Worm (Caenorhabditis elegans) whole organism, L1 larva: Measurements from ENCODE around the gene famh-161.

ENCODE experiments used
- F16B12.6 ChIP-seq: fragments of 150-350 bp; optimal IDR thresholded peaks from 2 replicates; lab custom pipeline; 2014; ENCODE audit warnings: missing biosample characterization, missing genetic modification characterization
- aha-1 ChIP-seq: fragments of 150-350 bp; optimal IDR thresholded peaks from 2 replicates; lab custom pipeline; 2014; ENCODE audit warnings: missing biosample characterization, missing genetic modification characterization
- aly-2 ChIP-seq: fragments of 150-350 bp; optimal IDR thresholded peaks from 2 replicates; lab custom pipeline; 2014; ENCODE audit warnings: missing biosample characterization, missing genetic modification characterization
- ceh-82 ChIP-seq, 3 experiments: fragments of 150-350 bp in 1 of 3; sonication (generic microtip) in 2 of 3; optimal IDR thresholded peaks; 2 replicates each; lab custom pipeline; 2014 to 2017; ENCODE audit warnings: missing biosample characterization in 3 of 3, missing genetic modification characterization in 3 of 3
- ceh-90 ChIP-seq: sonication (generic microtip); optimal IDR thresholded peaks from 2 replicates; lab custom pipeline; 2016; ENCODE audit warnings: missing genetic modification characterization, missing compliant biosample characterization
- ces-1 ChIP-seq: fragments of 150-350 bp; optimal IDR thresholded peaks from 2 replicates; lab custom pipeline; 2014; ENCODE audit warnings: missing biosample characterization, missing genetic modification reagents, missing genetic modification characterization
- dpl-1 ChIP-seq, 3 experiments: fragments of 150-350 bp in 2 of 3; sonication (generic microtip) in 1 of 3; optimal IDR thresholded peaks; 2 replicates each; lab custom pipeline; 2014 to 2017; ENCODE audit warnings: missing biosample characterization in 3 of 3, missing genetic modification characterization in 3 of 3, missing genetic modification reagents in 3 of 3
- efl-1 ChIP-seq, 4 experiments: fragments of 150-350 bp; optimal IDR thresholded peaks in 3 of 4; peaks in 1 of 4; 1 replicate in 1 of 4; 2 replicates in 3 of 4; lab custom pipeline; 2014; ENCODE audit warnings: missing biosample characterization in 2 of 4, missing genetic modification characterization in 2 of 4, missing genetic modification reagents in 2 of 4
- egl-13 ChIP-seq: sonication (generic microtip); optimal IDR thresholded peaks from 2 replicates; lab custom pipeline; 2016; ENCODE audit warnings: missing genotype, missing genetic modification reagents, missing genetic modification characterization, missing compliant biosample characterization
- egl-27 ChIP-seq, 2 experiments: fragments of 150-350 bp in 1 of 2; sonication (generic microtip); optimal IDR thresholded peaks; 3 replicates each; lab custom pipeline; 2017 to 2018; ENCODE audit warnings: missing biosample characterization in 2 of 2, missing genetic modification characterization in 2 of 2, missing genetic modification reagents in 2 of 2
- elt-2 ChIP-seq: sonication (generic microtip); optimal IDR thresholded peaks from 2 replicates; lab custom pipeline; 2016; ENCODE audit warnings: missing genetic modification characterization, mild to moderate bottlenecking, inconsistent platforms, missing compliant biosample characterization, missing genetic modification reagents
- fkh-8 ChIP-seq: sonication (generic microtip); optimal IDR thresholded peaks from 2 replicates; lab custom pipeline; 2016; ENCODE audit warnings: mild to moderate bottlenecking, missing genetic modification characterization, missing compliant biosample characterization
- grh-1 ChIP-seq: fragments of 200-800 bp; sonication (Bioruptor generic); IDR thresholded peaks from 2 replicates; pipeline ENCODE4 v1.3.6; 2022; ENCODE audit warnings: missing genetic modification reagents, missing genetic modification characterization, missing compliant biosample characterization
- hpl-2 ChIP-seq: fragments of 150-350 bp; optimal IDR thresholded peaks from 2 replicates; lab custom pipeline; 2014; ENCODE audit warnings: missing biosample characterization, missing genetic modification reagents, missing genetic modification characterization
- jun-1 ChIP-seq: fragments of 150-350 bp; optimal IDR thresholded peaks from 2 replicates; lab custom pipeline; 2014; ENCODE audit warnings: missing biosample characterization, missing genetic modification reagents, missing genetic modification characterization
- mab-9 ChIP-seq: fragments of 200-800 bp; sonication (Bioruptor generic); IDR thresholded peaks from 2 replicates; pipeline ENCODE4 v1.3.6; 2022; ENCODE audit warnings: missing genetic modification reagents, missing genetic modification characterization, missing compliant biosample characterization
- mef-2 ChIP-seq: fragments of 150-350 bp; optimal IDR thresholded peaks from 2 replicates; lab custom pipeline; 2014; ENCODE audit warnings: missing biosample characterization, missing genetic modification characterization
- mep-1 ChIP-seq: fragments of 150-350 bp; optimal IDR thresholded peaks from 2 replicates; lab custom pipeline; 2014; ENCODE audit warnings: missing biosample characterization, missing genetic modification characterization
- nhr-12 ChIP-seq: sonication (generic microtip); optimal IDR thresholded peaks from 2 replicates; lab custom pipeline; 2017; ENCODE audit warnings: missing biosample characterization, missing genetic modification characterization
- nhr-19 ChIP-seq: fragments of 200-800 bp; sonication (Bioruptor generic); conservative IDR thresholded peaks from 2 replicates; pipeline ENCODE4 v1.3.6; 2022; ENCODE audit warnings: missing genetic modification characterization, missing compliant biosample characterization
- nhr-20 ChIP-seq: sonication (generic microtip); optimal IDR thresholded peaks from 2 replicates; lab custom pipeline; 2016; ENCODE audit warnings: mild to moderate bottlenecking, missing genetic modification characterization, missing compliant biosample characterization
- nhr-237 ChIP-seq: fragments of 150-350 bp; optimal IDR thresholded peaks from 2 replicates; lab custom pipeline; 2014; ENCODE audit warnings: missing biosample characterization, missing genetic modification characterization
- nhr-28 ChIP-seq: fragments of 150-350 bp; optimal IDR thresholded peaks from 2 replicates; lab custom pipeline; 2014; ENCODE audit warnings: missing biosample characterization, missing genetic modification characterization
- nhr-47 ChIP-seq: sonication (generic microtip); optimal IDR thresholded peaks from 2 replicates; lab custom pipeline; 2016; ENCODE audit warnings: mild to moderate bottlenecking, missing genetic modification characterization, moderate library complexity, missing compliant biosample characterization
- nhr-77 ChIP-seq: fragments of 150-350 bp; optimal IDR thresholded peaks from 2 replicates; lab custom pipeline; 2014; ENCODE audit warnings: missing biosample characterization, missing genetic modification characterization
- nhr-84 ChIP-seq: sonication (generic microtip); optimal IDR thresholded peaks from 2 replicates; lab custom pipeline; 2017; ENCODE audit warnings: missing biosample characterization, missing genetic modification characterization
- nhr-85 ChIP-seq: sonication (generic microtip); peaks from one replicate; lab custom pipeline; 2016; ENCODE audit warnings: missing genetic modification characterization, inconsistent platforms, missing compliant biosample characterization
- pqm-1 ChIP-seq: sonication (generic microtip); optimal IDR thresholded peaks from 3 replicates; lab custom pipeline; 2017; ENCODE audit warnings: missing biosample characterization, missing genetic modification characterization
- skn-1 ChIP-seq: fragments of 150-350 bp; optimal IDR thresholded peaks from 2 replicates; lab custom pipeline; 2014; ENCODE audit warnings: missing biosample characterization, missing genetic modification characterization
- snu-23 ChIP-seq: sonication (generic microtip); optimal IDR thresholded peaks from 2 replicates; lab custom pipeline; 2016; ENCODE audit warnings: missing genetic modification characterization, missing compliant biosample characterization
- sptf-1 ChIP-seq: fragments of 150-350 bp; optimal IDR thresholded peaks from 2 replicates; lab custom pipeline; 2014; ENCODE audit warnings: missing biosample characterization, missing genetic modification characterization
- tbx-2 ChIP-seq: sonication (generic microtip); optimal IDR thresholded peaks from 2 replicates; lab custom pipeline; 2016; ENCODE audit warnings: missing genetic modification characterization, missing compliant biosample characterization
- xbp-1 ChIP-seq: sonication (generic microtip); optimal IDR thresholded peaks from 2 replicates; lab custom pipeline; 2016; ENCODE audit warnings: missing genetic modification characterization, missing compliant biosample characterization
- zip-4 ChIP-seq: fragments of 200-800 bp; sonication (Bioruptor generic); optimal IDR thresholded peaks from 2 replicates; lab custom pipeline; 2018; ENCODE audit warnings: mild to moderate bottlenecking, missing genetic modification characterization, moderate library complexity, missing compliant biosample characterization

famh-161 gene

DNA sequence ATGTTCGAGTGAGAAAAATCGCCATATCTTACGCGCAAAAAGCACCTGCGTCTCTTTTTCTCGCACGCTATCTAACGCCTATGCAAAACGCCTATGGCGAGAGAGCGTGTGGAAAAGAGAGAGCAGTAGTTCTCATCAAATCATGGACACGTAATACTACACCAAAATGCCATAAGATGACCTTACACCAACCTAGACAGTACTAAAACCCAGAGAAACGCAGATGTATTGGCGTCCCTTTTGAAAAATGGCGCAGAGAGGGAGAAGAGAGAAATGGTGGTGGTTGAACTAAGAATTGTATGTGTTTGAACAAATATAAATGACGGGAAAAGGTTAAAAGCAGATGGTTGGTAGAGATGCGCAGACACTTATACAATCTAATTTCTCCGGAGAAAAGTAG is 5.1 kb upstream of the famh-161 start, which contains the start of gene Y38H6C.16 (continued):
- TF ChIP-seq egl-13 (tag; lab: Kevin White, UChicago): no peak
- TF ChIP-seq, all 84 proteins: peak for 11

ce11 chrV:20536208-20536607 is 2.2 kb upstream of the famh-161 start, which contains the start of gene Y38H6C.15:
Y38H6C.15 (minus strand) TSS chrV:20536308.
- TF ChIP-seq snu-23 (GFP tag; lab: Kevin White, UChicago) (no peak), grh-1 (GFP tag; lab: Robert Waterston, UW) (no peak), nhr-237 (no peak), jun-1 (no peak), nhr-84 (tag; lab: Kevin White, UChicago) (no peak), nhr-12 (tag; lab: Kevin White, UChicago) (no peak), ceh-82 (tag; optimal IDR thresholded peaks at IDR 0.05; lab: Kevin White, UChicago) (no peak), nhr-19 (no peak), sptf-1 (tag; lab: Kevin White, UChicago) (no peak), ces-1 (GFP tag; lab: Kevin White, UChicago) (no peak), ceh-90 (tag; lab: Kevin White, UChicago) (no peak), egl-27 (tag; optimal IDR thresholded peaks at IDR 0.05; lab: Kevin White, UChicago) (no peak), nhr-85 (tag; lab: Kevin White, UChicago) (no peak), efl-1 (optimal IDR thresholded peaks at IDR 0.05; lab: Kevin White, UChicago) (no peak), efl-1 (GFP tag; optimal IDR thresholded peaks at IDR 0.05 in 1 of 2; lab: Kevin White, UChicago) (no peak), mab-9 (GFP tag; lab: Robert Waterston, UW) (no peak), nhr-77 (tag; lab: Kevin White, UChicago) (no peak), F16B12.6 (tag; lab: Kevin White, UChicago) (no peak), aha-1 (tag; lab: Kevin White, UChicago) (no peak)

- TF ChIP-seq fkh-8 (peak; percentile 3), sptf-1 (tag; lab: Kevin White, UChicago) (no peak), nhr-28 (no peak), egl-13 (tag; lab: Kevin White, UChicago) (no peak)
Observed at ce11 chrV:20527493-20527892, 6.5 kb downstream of the famh-161 start, which contains the start of gene Y38H6C.13. Y38H6C.13 (plus strand) TSS chrV:20527793.

DNA sequence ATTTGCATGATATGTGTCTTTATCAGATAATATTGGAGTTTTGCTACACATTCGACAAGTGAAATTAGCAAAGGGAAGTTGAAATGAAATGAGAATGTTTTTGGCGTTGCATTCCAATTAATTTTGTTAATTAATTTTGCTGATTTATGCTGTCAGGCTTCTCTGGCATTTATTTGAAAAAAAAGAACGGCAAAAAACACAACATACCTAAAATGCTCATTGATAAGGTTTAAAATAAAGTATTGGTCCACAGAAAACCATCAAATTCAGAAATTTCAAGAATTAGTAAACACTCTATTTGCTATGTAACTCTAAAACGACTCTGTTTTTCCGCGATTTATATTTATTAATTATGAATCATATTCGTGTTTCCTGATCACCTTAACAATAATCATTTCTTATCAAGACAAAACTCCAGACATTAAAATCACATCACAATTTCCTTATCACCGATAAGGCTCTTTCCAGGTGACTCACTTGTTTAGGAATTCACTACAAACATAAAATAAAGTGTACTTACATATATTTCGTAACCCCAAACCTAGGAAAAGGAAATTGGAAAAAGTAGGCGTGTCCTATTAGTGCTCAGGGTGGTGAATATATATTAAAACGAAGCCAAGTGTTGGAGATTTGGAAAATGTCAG is 8.0 kb downstream of the famh-161 start, which contains the start of the genes srh-166 and Y38H6C.24:
Gene srh-166 (minus strand): TSS at position 51 of the 644 bp plus-strand sequence.
Gene Y38H6C.24 (plus strand): TSS at position 620 of the 644 bp plus-strand sequence.
- TF ChIP-seq pqm-1: peak; percentile 86
- peak; percentile 77 for TF ChIP-seq elt-2 (tag; lab: Kevin White, UChicago)
- no peak for TF ChIP-seq hpl-2 (GFP tag; lab: Kevin White, UChicago)
- TF ChIP-seq nhr-20 (tag; lab: Kevin White, UChicago): peak; percentile 23

DNA sequence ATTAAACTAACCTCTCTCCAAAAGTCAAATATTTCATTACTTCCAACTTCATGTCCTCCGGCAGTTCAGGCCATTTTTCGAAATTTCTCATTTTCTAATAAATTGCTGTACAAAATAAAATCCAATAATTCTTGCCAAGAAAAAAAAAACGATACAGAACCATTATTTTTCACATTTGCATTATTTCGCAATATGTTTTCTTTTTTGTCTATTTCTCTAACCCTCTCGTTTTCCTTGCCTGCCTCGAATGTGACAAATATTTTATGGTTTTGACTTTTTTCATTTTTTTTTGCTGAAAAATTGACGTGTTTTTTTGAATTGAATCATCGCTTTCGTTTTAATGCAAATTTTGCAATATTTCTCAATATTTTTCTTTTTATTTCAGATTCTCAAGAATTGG is 11.8 kb downstream of the famh-161 start, which contains the start of the genes Y38H6C.9 and fbxa-150:
Gene Y38H6C.9 (minus strand): TSS at position 52 of the 400 bp plus-strand sequence.
Gene fbxa-150 (plus strand): TSS at position 380 of the 400 bp plus-strand sequence.
- peak; percentile 95 for TF ChIP-seq zip-4 (GFP tag; lab: Kevin White, UChicago)
- peak in 1 of 3 experiments; percentile 19 for TF ChIP-seq dpl-1 (GFP tag; optimal IDR thresholded peaks at IDR 0.05; lab: Kevin White, UChicago)
- peak; percentile 45 for TF ChIP-seq mep-1
- TF ChIP-seq skn-1 (tag; lab: Kevin White, UChicago): peak; percentile 8
- TF ChIP-seq tbx-2 (tag; lab: Kevin White, UChicago): no peak
- no peak for TF ChIP-seq aly-2 (tag; lab: Kevin White, UChicago)
- no peak for TF ChIP-seq mef-2 (tag; lab: Kevin White, UChicago)
- TF ChIP-seq nhr-47 (tag; lab: Kevin White, UChicago): no peak
- TF ChIP-seq efl-1 (optimal IDR thresholded peaks at IDR 0.05; lab: Kevin White, UChicago): peak; percentile 1 to 25
- peak in 1 of 2 experiments; percentile 8 for TF ChIP-seq efl-1 (GFP tag; optimal IDR thresholded peaks at IDR 0.05 in 1 of 2; lab: Kevin White, UChicago)
- TF ChIP-seq xbp-1 (tag; lab: Kevin White, UChicago): no peak
